Worm (Caenorhabditis elegans) whole organism, early embryonic: ENCODE results near the gene Y55F3BL.6.

ENCODE experiments used
- F13C5.2 ChIP-seq: sonication (generic microtip); optimal IDR thresholded peaks from 2 replicates; lab custom pipeline; 2017; ENCODE audit warnings: mild to moderate bottlenecking, missing genetic modification characterization, inconsistent platforms, missing compliant biosample characterization
- aly-1 ChIP-seq: sonication (generic microtip); optimal IDR thresholded peaks from 2 replicates; lab custom pipeline; 2016; ENCODE audit warnings: missing genetic modification characterization, missing compliant biosample characterization
- ama-1 ChIP-seq: fragments of 150-350 bp; optimal IDR thresholded peaks from 2 replicates; lab custom pipeline; 2014
- ceh-13 ChIP-seq: fragments of 200-800 bp; sonication (Bioruptor generic); optimal IDR thresholded peaks from 2 replicates; lab custom pipeline; 2018; ENCODE audit warnings: mild to moderate bottlenecking, missing genetic modification characterization, missing compliant biosample characterization
- ets-7 ChIP-seq: sonication (generic microtip); optimal IDR thresholded peaks from 2 replicates; lab custom pipeline; 2016; ENCODE audit warnings: missing genotype, missing genetic modification characterization, missing compliant biosample characterization
- hmg-4 ChIP-seq: fragments of 200-800 bp; sonication (Bioruptor generic); optimal IDR thresholded peaks from 2 replicates; lab custom pipeline; 2018; ENCODE audit warnings: mild to moderate bottlenecking, missing genetic modification characterization, missing compliant biosample characterization
- hnd-1 ChIP-seq: sonication (generic microtip); optimal IDR thresholded peaks from 2 replicates; lab custom pipeline; 2016; ENCODE audit warnings: missing genetic modification characterization, missing compliant biosample characterization
- scrt-1 ChIP-seq: fragments of 200-800 bp; sonication (Bioruptor generic); IDR thresholded peaks from 2 replicates; pipeline ENCODE4 v1.3.6; 2022; ENCODE audit warnings: missing genetic modification characterization, missing compliant biosample characterization
- sea-1 ChIP-seq: fragments of 200-800 bp; sonication (Bioruptor generic); conservative IDR thresholded peaks from 2 replicates; pipeline ENCODE4 v1.3.6; 2022; ENCODE audit warnings: missing genetic modification characterization, missing compliant biosample characterization

- TF ChIP-seq hmg-4 (GFP tag; lab: Kevin White, UChicago) (peak; percentile 45), ets-7 (no peak), scrt-1 (GFP tag; lab: Robert Waterston, UW) (peak; percentile 76; the same call in 1 of the 2 replicates), sea-1 (GFP tag; lab: Robert Waterston, UW) (peak; percentile 65; the same call in 1 of the 2 replicates), ama-1 (lab: Kevin White, UChicago) (no peak), F13C5.2 (tag; lab: Kevin White, UChicago) (peak; percentile 70), aly-1 (peak; percentile 41), hnd-1 (tag; lab: Kevin White, UChicago) (peak; percentile 51), ceh-13 (GFP tag; lab: Kevin White, UChicago) (peak; percentile 44)
Measured at ce11 chrIV:842630-843029, 35.8 kb upstream of the Y55F3BL.6 start.
